Worm (Caenorhabditis elegans) whole organism, L1 larva: ENCODE results near the gene tnt-3.

Experiments used
- F16B12.6 ChIP-seq: fragments of 150-350 bp; optimal IDR thresholded peaks from 2 replicates; lab custom pipeline; 2014; ENCODE audit warnings: missing biosample characterization, missing genetic modification characterization
- aly-2 ChIP-seq: fragments of 150-350 bp; optimal IDR thresholded peaks from 2 replicates; lab custom pipeline; 2014; ENCODE audit warnings: missing biosample characterization, missing genetic modification characterization
- ama-1 ChIP-seq: fragments of 150-350 bp; optimal IDR thresholded peaks from 2 replicates; lab custom pipeline; 2014
- dpl-1 ChIP-seq, 3 experiments: fragments of 150-350 bp in 2 of 3; sonication (generic microtip) in 1 of 3; optimal IDR thresholded peaks; 2 replicates each; lab custom pipeline; 2014 to 2017; ENCODE audit warnings: missing biosample characterization in 3 of 3, missing genetic modification characterization in 3 of 3, missing genetic modification reagents in 3 of 3
- fkh-10 ChIP-seq: sonication (generic microtip); optimal IDR thresholded peaks from 2 replicates; lab custom pipeline; 2017; ENCODE audit warnings: missing biosample characterization, missing genetic modification reagents, missing genetic modification characterization
- fos-1 ChIP-seq: fragments of 150-350 bp; optimal IDR thresholded peaks from 2 replicates; lab custom pipeline; 2014; ENCODE audit warnings: missing biosample characterization, missing genetic modification characterization
- mdl-1 ChIP-seq, 2 experiments: fragments of 150-350 bp; optimal IDR thresholded peaks; 2 replicates each; lab custom pipeline; 2014 to 2017; ENCODE audit warnings: missing biosample characterization in 2 of 2, missing genetic modification characterization in 2 of 2, inconsistent platforms in 1 of 2
- skn-1 ChIP-seq: fragments of 150-350 bp; optimal IDR thresholded peaks from 2 replicates; lab custom pipeline; 2014; ENCODE audit warnings: missing biosample characterization, missing genetic modification characterization
- snpc-4 ChIP-seq: fragments of 150-350 bp; optimal IDR thresholded peaks from 2 replicates; lab custom pipeline; 2014; ENCODE audit warnings: missing biosample characterization, missing genetic modification characterization
- xbp-1 ChIP-seq: sonication (generic microtip); optimal IDR thresholded peaks from 2 replicates; lab custom pipeline; 2016; ENCODE audit warnings: missing genetic modification characterization, missing compliant biosample characterization
- ztf-4 ChIP-seq: fragments of 150-350 bp; optimal IDR thresholded peaks from 2 replicates; lab custom pipeline; 2014; ENCODE audit warnings: missing biosample characterization, missing genetic modification characterization

ce11 chrX:7992102-7992501 is 47.2 kb upstream of the tnt-3 start:
- TF ChIP-seq ztf-4 (tag; lab: Kevin White, UChicago): no peak
- TF ChIP-seq fos-1 (tag; lab: Kevin White, UChicago): no peak
- TF ChIP-seq xbp-1 (tag; lab: Kevin White, UChicago): no peak
- no peak for TF ChIP-seq skn-1 (tag; lab: Kevin White, UChicago)
- TF ChIP-seq aly-2: no peak
- TF ChIP-seq dpl-1 (GFP tag; optimal IDR thresholded peaks at IDR 0.05; lab: Kevin White, UChicago): no peak
- TF ChIP-seq fkh-10: no peak
- no peak for TF ChIP-seq mdl-1 (tag; optimal IDR thresholded peaks at IDR 0.05; lab: Kevin White, UChicago)
- TF ChIP-seq F16B12.6 (tag; lab: Kevin White, UChicago): no peak
- no peak for TF ChIP-seq snpc-4
- TF ChIP-seq ama-1: no peak
